Fruit fly (Drosophila melanogaster) whole organism, embryonic: ENCODE results near the gene CG34002.

Source experiments
- CG11456 ChIP-seq: fragments of 200-800 bp; sonication (Bioruptor generic); IDR thresholded peaks from 3 replicates; pipeline ENCODE4 v1.3.6; 2022; ENCODE audit warnings: missing biosample characterization, missing genetic modification characterization
- CG12769 ChIP-seq: fragments of 200-800 bp; sonication (Bioruptor generic); optimal IDR thresholded peaks from 2 replicates; lab custom pipeline; 2019; ENCODE audit warnings: missing biosample characterization, mild to moderate bottlenecking, missing genetic modification characterization, moderate library complexity
- CG17829 ChIP-seq: fragments of 200-800 bp; optimal IDR thresholded peaks from 2 replicates; lab custom pipeline; 2019; ENCODE audit warnings: missing biosample characterization, mild to moderate bottlenecking, missing genetic modification characterization, moderate library complexity
- CG2116 ChIP-seq: fragments of 200-800 bp; sonication (Bioruptor generic); optimal IDR thresholded peaks from 3 replicates; lab custom pipeline; 2018; ENCODE audit warnings: missing biosample characterization, mild to moderate bottlenecking, missing genetic modification characterization
- CG2120 ChIP-seq: fragments of 200-800 bp; sonication (Bioruptor generic); optimal IDR thresholded peaks from 3 replicates; lab custom pipeline; 2016; ENCODE audit warnings: missing biosample characterization, missing genetic modification characterization
- CG2129 ChIP-seq: fragments of 200-800 bp; sonication (Bioruptor generic); IDR thresholded peaks from 2 replicates; pipeline ENCODE4 v1.3.6; 2022; ENCODE audit warnings: missing biosample characterization, missing genetic modification characterization; ENCODE audit not compliant: partially characterized antibody
- CG30403 ChIP-seq: fragments of 200-800 bp; sonication (Bioruptor generic); optimal IDR thresholded peaks from 3 replicates; lab custom pipeline; 2016; ENCODE audit warnings: missing biosample characterization, missing genetic modification characterization
- CG31388 ChIP-seq: fragments of 200-800 bp; sonication (Bioruptor generic); optimal IDR thresholded peaks from 2 replicates; lab custom pipeline; 2016; ENCODE audit warnings: missing biosample characterization, missing genetic modification characterization
- CG3838 ChIP-seq: fragments of 200-800 bp; sonication (Bioruptor generic); optimal IDR thresholded peaks from 3 replicates; lab custom pipeline; 2016; ENCODE audit warnings: missing biosample characterization, missing genetic modification characterization
- CG43689 ChIP-seq: fragments of 200-800 bp; sonication (Bioruptor generic); IDR thresholded peaks from 2 replicates; pipeline ENCODE4 v1.3.6; 2022; ENCODE audit warnings: missing biosample characterization, missing genetic modification characterization
- CG7271 ChIP-seq: fragments of 200-800 bp; sonication (Bioruptor generic); optimal IDR thresholded peaks from 2 replicates; lab custom pipeline; 2018; ENCODE audit warnings: missing biosample characterization, mild to moderate bottlenecking, missing genetic modification characterization, moderate library complexity
- CG8089 ChIP-seq: fragments of 200-800 bp; sonication (Bioruptor generic); optimal IDR thresholded peaks from 3 replicates; lab custom pipeline; 2016; ENCODE audit warnings: missing biosample characterization, missing genetic modification characterization
- CG9609 ChIP-seq: fragments of 200-800 bp; sonication (Bioruptor generic); optimal IDR thresholded peaks from 3 replicates; lab custom pipeline; 2016; ENCODE audit warnings: missing biosample characterization, missing genetic modification characterization
- Dp ChIP-seq: fragments of 200-800 bp; sonication (Bioruptor generic); optimal IDR thresholded peaks from 2 replicates; lab custom pipeline; 2018; ENCODE audit warnings: missing biosample characterization, mild to moderate bottlenecking, missing genetic modification characterization, moderate library complexity
- E2f2 ChIP-seq: fragments of 200-800 bp; sonication (Bioruptor generic); IDR thresholded peaks from 2 replicates; pipeline ENCODE4 v1.3.6; 2022; ENCODE audit warnings: missing biosample characterization, missing genetic modification characterization
- Fer1 ChIP-seq: fragments of 200-800 bp; sonication (Bioruptor generic); optimal IDR thresholded peaks from 2 replicates; lab custom pipeline; 2017; ENCODE audit warnings: missing biosample characterization, mild to moderate bottlenecking, missing genetic modification characterization
- HHEX ChIP-seq: fragments of 200-800 bp; sonication (Bioruptor generic); optimal IDR thresholded peaks from 3 replicates; lab custom pipeline; 2017; ENCODE audit warnings: missing biosample characterization, mild to moderate bottlenecking, missing genetic modification characterization, missing genetic modification reagents
- HmgZ ChIP-seq: fragments of 200-800 bp; sonication (Bioruptor generic); optimal IDR thresholded peaks from 2 replicates; lab custom pipeline; 2018; ENCODE audit warnings: missing biosample characterization, mild to moderate bottlenecking, missing genetic modification characterization
- Hr51 ChIP-seq, 2 experiments: fragments of 200-800 bp; sonication (Bioruptor generic); optimal IDR thresholded peaks; 2 replicates in 1 of 2; 3 replicates in 1 of 2; lab custom pipeline; 2016 to 2018; ENCODE audit warnings: missing biosample characterization in 2 of 2, missing genetic modification characterization in 2 of 2, mild to moderate bottlenecking in 1 of 2, moderate library complexity in 1 of 2
- Jarid2 ChIP-seq: fragments of 200-800 bp; sonication (Bioruptor generic); optimal IDR thresholded peaks from 3 replicates; lab custom pipeline; 2017; ENCODE audit warnings: mild to moderate bottlenecking, missing biosample characterization, missing genetic modification reagents, missing genetic modification characterization
- ac ChIP-seq: fragments of 200-800 bp; sonication (Bioruptor generic); optimal IDR thresholded peaks from 3 replicates; lab custom pipeline; 2017; ENCODE audit warnings: missing biosample characterization, mild to moderate bottlenecking, missing genetic modification characterization
- al ChIP-seq: fragments of 200-800 bp; sonication (Bioruptor generic); IDR thresholded peaks from 2 replicates; pipeline ENCODE4 v1.3.6; 2022; ENCODE audit warnings: missing biosample characterization, missing genetic modification characterization
- chinmo ChIP-seq: fragments of 200-800 bp; sonication (Bioruptor generic); IDR thresholded peaks from 4 replicates; pipeline ENCODE4 v1.3.6; 2022; ENCODE audit warnings: missing biosample characterization, missing genetic modification characterization; ENCODE audit not compliant: partially characterized antibody
- dmrt99B ChIP-seq: fragments of 200-800 bp; sonication (Bioruptor generic); optimal IDR thresholded peaks from 2 replicates; lab custom pipeline; 2018; ENCODE audit warnings: missing biosample characterization, mild to moderate bottlenecking, missing genetic modification characterization, moderate library complexity
- exex ChIP-seq: fragments of 200-800 bp; sonication (Bioruptor generic); optimal IDR thresholded peaks from 4 replicates; lab custom pipeline; 2018; ENCODE audit warnings: missing biosample characterization, mild to moderate bottlenecking, missing genetic modification characterization, moderate library complexity
- grn ChIP-seq: fragments of 200-800 bp; sonication (Bioruptor generic); optimal IDR thresholded peaks from 3 replicates; lab custom pipeline; 2017; ENCODE audit warnings: missing biosample characterization, missing genetic modification characterization
- jumu ChIP-seq: fragments of 200-800 bp; sonication (Bioruptor generic); optimal IDR thresholded peaks from 3 replicates; lab custom pipeline; 2016; ENCODE audit warnings: missing biosample characterization, missing genetic modification characterization
- kay ChIP-seq: fragments of 200-800 bp; sonication (Bioruptor generic); optimal IDR thresholded peaks from 2 replicates; lab custom pipeline; 2016; ENCODE audit warnings: missing biosample characterization, missing genetic modification characterization
- lab ChIP-seq: fragments of 200-800 bp; sonication (Bioruptor generic); optimal IDR thresholded peaks from 3 replicates; lab custom pipeline; 2017; ENCODE audit warnings: missing biosample characterization, missing genetic modification characterization, mild to moderate bottlenecking, moderate library complexity, missing genetic modification reagents
- nerfin-2 ChIP-seq: fragments of 200-800 bp; sonication (Bioruptor generic); IDR thresholded peaks from 2 replicates; pipeline ENCODE4 v1.3.6; 2022; ENCODE audit warnings: missing biosample characterization, missing genetic modification characterization; ENCODE audit not compliant: partially characterized antibody
- nmo ChIP-seq: fragments of 200-800 bp; sonication (Bioruptor generic); optimal IDR thresholded peaks from 2 replicates; lab custom pipeline; 2018; ENCODE audit warnings: missing biosample characterization, mild to moderate bottlenecking, missing genetic modification characterization, moderate library complexity
- oc ChIP-seq: fragments of 200-800 bp; sonication (Bioruptor generic); optimal IDR thresholded peaks from 2 replicates; lab custom pipeline; 2018; ENCODE audit warnings: missing biosample characterization, mild to moderate bottlenecking, missing genetic modification characterization, moderate library complexity
- org-1 ChIP-seq: fragments of 200-800 bp; sonication (Bioruptor generic); optimal IDR thresholded peaks from 2 replicates; lab custom pipeline; 2017; ENCODE audit warnings: missing biosample characterization, missing genetic modification characterization
- pho ChIP-seq: fragments of 200-800 bp; sonication (Bioruptor generic); optimal IDR thresholded peaks from 2 replicates; lab custom pipeline; 2016; ENCODE audit warnings: missing biosample characterization, missing genetic modification characterization
- ro ChIP-seq: fragments of 200-800 bp; sonication (Bioruptor generic); IDR thresholded peaks from 2 replicates; pipeline ENCODE4 v1.3.6; 2022; ENCODE audit warnings: missing biosample characterization, missing genetic modification characterization
- sens ChIP-seq: fragments of 200-800 bp; sonication (Bioruptor generic); peaks from one replicate; lab custom pipeline; 2016; ENCODE audit warnings: missing biosample characterization, missing genetic modification characterization
- stwl ChIP-seq: fragments of 200-800 bp; sonication (Bioruptor generic); optimal IDR thresholded peaks from 3 replicates; lab custom pipeline; 2018; ENCODE audit warnings: missing biosample characterization, mild to moderate bottlenecking, missing genetic modification characterization, moderate library complexity
- tll ChIP-seq, 2 experiments: fragments of 200-800 bp in 1 of 2; fragments of >200 bp in 1 of 2; sonication (Bioruptor generic) in 1 of 2; optimal IDR thresholded peaks; 2 replicates each; lab custom pipeline; 2017 to 2019; ENCODE audit warnings: missing biosample characterization in 2 of 2, missing genetic modification characterization in 2 of 2, mild to moderate bottlenecking in 1 of 2, moderate library complexity in 1 of 2
- toy ChIP-seq: fragments of 200-800 bp; sonication (Bioruptor generic); IDR thresholded peaks from 2 replicates; pipeline ENCODE4 v1.3.6; 2022; ENCODE audit warnings: missing biosample characterization, missing genetic modification characterization
- vnd ChIP-seq: fragments of 200-800 bp; sonication (Bioruptor generic); IDR thresholded peaks from 3 replicates; pipeline ENCODE4 v1.3.6; 2022; ENCODE audit warnings: missing biosample characterization, missing genetic modification characterization; ENCODE audit not compliant: partially characterized antibody
- wor ChIP-seq: fragments of 200-800 bp; sonication (Bioruptor generic); IDR thresholded peaks from 2 replicates; pipeline ENCODE4 v1.3.6; 2022; ENCODE audit warnings: missing biosample characterization, missing genetic modification characterization

Gene CG34002

dm6 chr3L:17895815-17896275, 37.6 kb downstream of the CG34002 start, which contains the start of gene Tsp74F (continued):
- no peak for TF ChIP-seq CG2116 (GFP tag; lab: Kevin White, UChicago)
- no peak for TF ChIP-seq al
- no peak for TF ChIP-seq CG9609 (GFP tag; lab: Kevin White, UChicago)
- no peak for TF ChIP-seq CG17829 (tag; lab: Kevin White, UChicago)
- TF ChIP-seq CG31388 (GFP tag; lab: Kevin White, UChicago): no peak
- TF ChIP-seq jumu: no peak
- TF ChIP-seq HHEX (GFP tag; lab: Kevin White, UChicago): peak; percentile 28
- no peak for TF ChIP-seq CG2120
- no peak for TF ChIP-seq ro (GFP tag; lab: Robert Waterston, UW)
- no peak for TF ChIP-seq kay (GFP tag; lab: Kevin White, UChicago)
- TF ChIP-seq toy: no peak
- TF ChIP-seq CG8089 (GFP tag; lab: Kevin White, UChicago): no peak
- no peak for TF ChIP-seq CG11456
- peak; percentile 16 for TF ChIP-seq CG12769
- TF ChIP-seq CG30403 (GFP tag; lab: Kevin White, UChicago): no peak
- TF ChIP-seq dmrt99B: peak; percentile 43
- no peak for TF ChIP-seq vnd
- no peak for TF ChIP-seq ac
- TF ChIP-seq oc (tag; lab: Kevin White, UChicago): peak; percentile 61
- no peak for TF ChIP-seq nerfin-2 (GFP tag; lab: Robert Waterston, UW)
- no peak for TF ChIP-seq CG43689 (GFP tag; lab: Robert Waterston, UW)
- no peak for TF ChIP-seq nmo (GFP tag; lab: Kevin White, UChicago)
- no peak for TF ChIP-seq Jarid2 (GFP tag; lab: Kevin White, UChicago)
- TF ChIP-seq CG7271 (tag; lab: Kevin White, UChicago): no peak
- no peak for TF ChIP-seq org-1 (GFP tag; lab: Kevin White, UChicago)

dm6 chr3L:17898606-17899005, 40.3 kb downstream of the CG34002 start:
- TF ChIP-seq kay (GFP tag; lab: Kevin White, UChicago) (no peak), CG3838 (GFP tag; lab: Kevin White, UChicago) (no peak), E2f2 (peak; percentile 51), stwl (peak; percentile 39), Hr51 (GFP tag; optimal IDR thresholded peaks at IDR 0.05; lab: Kevin White, UChicago) (no peak), tll (GFP tag; optimal IDR thresholded peaks at IDR 0.05; lab: Kevin White, UChicago) (no peak), wor (no peak), pho (GFP tag; lab: Kevin White, UChicago) (no peak), Dp (GFP tag; lab: Kevin White, UChicago) (peak; percentile 50), HmgZ (peak; percentile 1), CG2129 (GFP tag; lab: Robert Waterston, UW) (no peak), chinmo (peak; percentile 19; the same call in 1 of the 4 replicates)

DNA sequence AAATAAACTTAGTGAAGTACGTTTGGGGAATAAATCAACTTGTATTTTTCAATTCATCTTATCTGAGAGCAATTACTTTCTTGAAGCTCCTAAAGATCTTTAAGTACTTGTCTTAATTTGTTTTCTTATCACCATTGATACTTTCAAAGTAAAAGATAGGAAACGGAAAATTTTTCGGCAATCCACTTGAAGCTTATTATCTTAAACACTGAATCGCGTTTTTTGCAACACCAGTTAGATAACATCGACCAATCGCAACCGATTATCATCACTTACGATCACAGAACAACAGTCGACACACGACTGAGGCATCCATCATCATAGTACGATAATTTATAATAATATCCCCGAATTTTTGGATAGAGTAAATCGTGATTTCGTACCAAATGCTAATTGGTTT, 43.9 kb downstream of the CG34002 start:
- TF ChIP-seq Fer1 (GFP tag; lab: Kevin White, UChicago) (no peak), grn (GFP tag; lab: Kevin White, UChicago) (peak; percentile 63), sens (GFP tag; lab: Kevin White, UChicago) (peak; percentile 18), lab (peak; percentile 11), exex (tag; lab: Kevin White, UChicago) (peak; percentile 90)
